Worm (Caenorhabditis elegans) whole organism, L1 larva: ENCODE results near the gene C23G10.5.
A peak's percentile ranks its signal among the peaks of the same experiment; 100 is the strongest.

ENCODE experiments used
- F16B12.6 ChIP-seq: fragments of 150-350 bp; optimal IDR thresholded peaks from 2 replicates; lab custom pipeline; 2014; ENCODE audit warnings: missing biosample characterization, missing genetic modification characterization
- aha-1 ChIP-seq: fragments of 150-350 bp; optimal IDR thresholded peaks from 2 replicates; lab custom pipeline; 2014; ENCODE audit warnings: missing biosample characterization, missing genetic modification characterization
- aly-2 ChIP-seq: fragments of 150-350 bp; optimal IDR thresholded peaks from 2 replicates; lab custom pipeline; 2014; ENCODE audit warnings: missing biosample characterization, missing genetic modification characterization
- ama-1 ChIP-seq: fragments of 150-350 bp; optimal IDR thresholded peaks from 2 replicates; lab custom pipeline; 2014
- blmp-1 ChIP-seq: fragments of 150-350 bp; optimal IDR thresholded peaks from 2 replicates; lab custom pipeline; 2014; ENCODE audit warnings: missing biosample characterization, missing genetic modification characterization
- ceh-63 ChIP-seq: fragments of 200-800 bp; sonication (Bioruptor generic); optimal IDR thresholded peaks from 2 replicates; lab custom pipeline; 2018; ENCODE audit warnings: mild to moderate bottlenecking, missing genetic modification characterization, missing compliant biosample characterization
- ceh-88 ChIP-seq: fragments of 200-800 bp; sonication (Bioruptor generic); IDR thresholded peaks from 2 replicates; pipeline ENCODE4 v1.3.6; 2022; ENCODE audit warnings: missing genetic modification characterization, missing compliant biosample characterization
- ces-1 ChIP-seq: fragments of 150-350 bp; optimal IDR thresholded peaks from 2 replicates; lab custom pipeline; 2014; ENCODE audit warnings: missing biosample characterization, missing genetic modification reagents, missing genetic modification characterization
- efl-1 ChIP-seq, 4 experiments: fragments of 150-350 bp; optimal IDR thresholded peaks in 3 of 4; peaks in 1 of 4; 1 replicate in 1 of 4; 2 replicates in 3 of 4; lab custom pipeline; 2014; ENCODE audit warnings: missing biosample characterization in 2 of 4, missing genetic modification characterization in 2 of 4, missing genetic modification reagents in 2 of 4
- efl-3 ChIP-seq: fragments of 200-800 bp; sonication (Bioruptor generic); optimal IDR thresholded peaks from 2 replicates; lab custom pipeline; 2018; ENCODE audit warnings: mild to moderate bottlenecking, missing genetic modification characterization, missing compliant biosample characterization
- egl-13 ChIP-seq: sonication (generic microtip); optimal IDR thresholded peaks from 2 replicates; lab custom pipeline; 2016; ENCODE audit warnings: missing genotype, missing genetic modification reagents, missing genetic modification characterization, missing compliant biosample characterization
- egl-27 ChIP-seq, 2 experiments: fragments of 150-350 bp in 1 of 2; sonication (generic microtip); optimal IDR thresholded peaks; 3 replicates each; lab custom pipeline; 2017 to 2018; ENCODE audit warnings: missing biosample characterization in 2 of 2, missing genetic modification characterization in 2 of 2, missing genetic modification reagents in 2 of 2
- elt-2 ChIP-seq: sonication (generic microtip); optimal IDR thresholded peaks from 2 replicates; lab custom pipeline; 2016; ENCODE audit warnings: missing genetic modification characterization, mild to moderate bottlenecking, inconsistent platforms, missing compliant biosample characterization, missing genetic modification reagents
- ets-5 ChIP-seq: fragments of 200-800 bp; sonication (Bioruptor generic); IDR thresholded peaks from 2 replicates; pipeline ENCODE4 v1.3.6; 2022; ENCODE audit warnings: missing genetic modification characterization, missing compliant biosample characterization
- fkh-10 ChIP-seq: sonication (generic microtip); optimal IDR thresholded peaks from 2 replicates; lab custom pipeline; 2017; ENCODE audit warnings: missing biosample characterization, missing genetic modification reagents, missing genetic modification characterization
- fkh-4 ChIP-seq: sonication (generic microtip); optimal IDR thresholded peaks from 2 replicates; lab custom pipeline; 2016; ENCODE audit warnings: missing compliant biosample characterization, missing genetic modification characterization, borderline replicate concordance
- fkh-8 ChIP-seq: sonication (generic microtip); optimal IDR thresholded peaks from 2 replicates; lab custom pipeline; 2016; ENCODE audit warnings: mild to moderate bottlenecking, missing genetic modification characterization, missing compliant biosample characterization
- fos-1 ChIP-seq: fragments of 150-350 bp; optimal IDR thresholded peaks from 2 replicates; lab custom pipeline; 2014; ENCODE audit warnings: missing biosample characterization, missing genetic modification characterization
- grh-1 ChIP-seq: fragments of 200-800 bp; sonication (Bioruptor generic); IDR thresholded peaks from 2 replicates; pipeline ENCODE4 v1.3.6; 2022; ENCODE audit warnings: missing genetic modification reagents, missing genetic modification characterization, missing compliant biosample characterization
- hlh-17 ChIP-seq: fragments of 200-800 bp; sonication (Bioruptor generic); optimal IDR thresholded peaks from 2 replicates; lab custom pipeline; 2018; ENCODE audit warnings: missing genetic modification characterization, mild to moderate bottlenecking, missing compliant biosample characterization, moderate library complexity, borderline replicate concordance
- hlh-4 ChIP-seq: sonication (generic microtip); optimal IDR thresholded peaks from 2 replicates; lab custom pipeline; 2016; ENCODE audit warnings: mild to moderate bottlenecking, missing genetic modification characterization, missing compliant biosample characterization
- hpl-2 ChIP-seq: fragments of 150-350 bp; optimal IDR thresholded peaks from 2 replicates; lab custom pipeline; 2014; ENCODE audit warnings: missing biosample characterization, missing genetic modification reagents, missing genetic modification characterization
- irx-1 ChIP-seq: sonication (generic microtip); optimal IDR thresholded peaks from 2 replicates; lab custom pipeline; 2016; ENCODE audit warnings: missing genetic modification characterization, missing compliant biosample characterization
- isw-1 ChIP-seq: fragments of 200-800 bp; sonication (Bioruptor generic); IDR thresholded peaks from 2 replicates; pipeline ENCODE4 v1.3.6; 2022; ENCODE audit warnings: missing genetic modification characterization, missing compliant biosample characterization
- lin-13 ChIP-seq: fragments of 150-350 bp; optimal IDR thresholded peaks from 2 replicates; lab custom pipeline; 2014; ENCODE audit warnings: missing biosample characterization, missing genetic modification reagents, missing genetic modification characterization
- lin-14 ChIP-seq: fragments of 200-800 bp; sonication (Bioruptor generic); optimal IDR thresholded peaks from 2 replicates; lab custom pipeline; 2018; ENCODE audit warnings: mild to moderate bottlenecking, missing genetic modification characterization, moderate library complexity, missing compliant biosample characterization
- lin-35 ChIP-seq, 2 experiments: fragments of 150-350 bp; optimal IDR thresholded peaks; 2 replicates each; lab custom pipeline; 2014; ENCODE audit warnings: missing biosample characterization in 2 of 2, missing genetic modification characterization in 2 of 2, missing genetic modification reagents in 2 of 2
- lin-39 ChIP-seq: fragments of 150-350 bp; optimal IDR thresholded peaks from 2 replicates; lab custom pipeline; 2014; ENCODE audit warnings: missing biosample characterization, missing genetic modification reagents, missing genetic modification characterization
- mab-9 ChIP-seq: fragments of 200-800 bp; sonication (Bioruptor generic); IDR thresholded peaks from 2 replicates; pipeline ENCODE4 v1.3.6; 2022; ENCODE audit warnings: missing genetic modification reagents, missing genetic modification characterization, missing compliant biosample characterization
- mdl-1 ChIP-seq, 2 experiments: fragments of 150-350 bp; optimal IDR thresholded peaks; 2 replicates each; lab custom pipeline; 2014 to 2017; ENCODE audit warnings: missing biosample characterization in 2 of 2, missing genetic modification characterization in 2 of 2, inconsistent platforms in 1 of 2
- mef-2 ChIP-seq: fragments of 150-350 bp; optimal IDR thresholded peaks from 2 replicates; lab custom pipeline; 2014; ENCODE audit warnings: missing biosample characterization, missing genetic modification characterization
- nhr-20 ChIP-seq: sonication (generic microtip); optimal IDR thresholded peaks from 2 replicates; lab custom pipeline; 2016; ENCODE audit warnings: mild to moderate bottlenecking, missing genetic modification characterization, missing compliant biosample characterization
- nhr-28 ChIP-seq: fragments of 150-350 bp; optimal IDR thresholded peaks from 2 replicates; lab custom pipeline; 2014; ENCODE audit warnings: missing biosample characterization, missing genetic modification characterization
- nhr-47 ChIP-seq: sonication (generic microtip); optimal IDR thresholded peaks from 2 replicates; lab custom pipeline; 2016; ENCODE audit warnings: mild to moderate bottlenecking, missing genetic modification characterization, moderate library complexity, missing compliant biosample characterization
- nhr-71 ChIP-seq: sonication (generic microtip); optimal IDR thresholded peaks from 2 replicates; lab custom pipeline; 2016; ENCODE audit warnings: mild to moderate bottlenecking, missing genetic modification characterization, moderate library complexity, missing compliant biosample characterization
- nhr-77 ChIP-seq: fragments of 150-350 bp; optimal IDR thresholded peaks from 2 replicates; lab custom pipeline; 2014; ENCODE audit warnings: missing biosample characterization, missing genetic modification characterization
- nhr-84 ChIP-seq: sonication (generic microtip); optimal IDR thresholded peaks from 2 replicates; lab custom pipeline; 2017; ENCODE audit warnings: missing biosample characterization, missing genetic modification characterization
- pax-3 ChIP-seq: fragments of 200-800 bp; sonication (Bioruptor generic); optimal IDR thresholded peaks from 2 replicates; lab custom pipeline; 2018; ENCODE audit warnings: mild to moderate bottlenecking, missing genetic modification characterization, moderate library complexity, missing compliant biosample characterization
- pqm-1 ChIP-seq: sonication (generic microtip); optimal IDR thresholded peaks from 3 replicates; lab custom pipeline; 2017; ENCODE audit warnings: missing biosample characterization, missing genetic modification characterization
- rnt-1 ChIP-seq: sonication (generic microtip); optimal IDR thresholded peaks from 2 replicates; lab custom pipeline; 2016; ENCODE audit warnings: mild to moderate bottlenecking, missing genetic modification characterization, moderate library complexity, missing compliant biosample characterization
- skn-1 ChIP-seq: fragments of 150-350 bp; optimal IDR thresholded peaks from 2 replicates; lab custom pipeline; 2014; ENCODE audit warnings: missing biosample characterization, missing genetic modification characterization
- snpc-4 ChIP-seq: fragments of 150-350 bp; optimal IDR thresholded peaks from 2 replicates; lab custom pipeline; 2014; ENCODE audit warnings: missing biosample characterization, missing genetic modification characterization
- sptf-1 ChIP-seq: fragments of 150-350 bp; optimal IDR thresholded peaks from 2 replicates; lab custom pipeline; 2014; ENCODE audit warnings: missing biosample characterization, missing genetic modification characterization
- sup-37 ChIP-seq: fragments of 200-800 bp; sonication (Bioruptor generic); optimal IDR thresholded peaks from 2 replicates; lab custom pipeline; 2018; ENCODE audit warnings: mild to moderate bottlenecking, missing genetic modification characterization, missing compliant biosample characterization
- tlp-1 ChIP-seq: fragments of 150-350 bp; optimal IDR thresholded peaks from 2 replicates; lab custom pipeline; 2014; ENCODE audit warnings: missing biosample characterization, missing genetic modification characterization
- unc-30 ChIP-seq: sonication (generic microtip); optimal IDR thresholded peaks from 2 replicates; lab custom pipeline; 2017; ENCODE audit warnings: missing biosample characterization, missing genetic modification characterization
- unc-62 ChIP-seq: fragments of 150-350 bp; optimal IDR thresholded peaks from 2 replicates; lab custom pipeline; 2014; ENCODE audit warnings: missing biosample characterization, missing genetic modification reagents, missing genetic modification characterization
- unc-98 ChIP-seq: fragments of 200-800 bp; sonication (Bioruptor generic); IDR thresholded peaks from 2 replicates; pipeline ENCODE4 v1.3.6; 2022; ENCODE audit warnings: missing genetic modification characterization, missing compliant biosample characterization
- xbp-1 ChIP-seq: sonication (generic microtip); optimal IDR thresholded peaks from 2 replicates; lab custom pipeline; 2016; ENCODE audit warnings: missing genetic modification characterization, missing compliant biosample characterization
- zag-1 ChIP-seq: fragments of 150-350 bp; optimal IDR thresholded peaks from 2 replicates; lab custom pipeline; 2014; ENCODE audit warnings: missing biosample characterization, missing genetic modification characterization
- zip-4 ChIP-seq: fragments of 200-800 bp; sonication (Bioruptor generic); optimal IDR thresholded peaks from 2 replicates; lab custom pipeline; 2018; ENCODE audit warnings: mild to moderate bottlenecking, missing genetic modification characterization, moderate library complexity, missing compliant biosample characterization

Gene C23G10.5

ce11 chrIII:6230870-6231269 is 40.0 kb downstream of the C23G10.5 start, which contains the start of gene esyt-2:
Gene esyt-2 (minus strand): TSS chrIII:6230970.
- peak; percentile 5 for TF ChIP-seq lin-14 (GFP tag; lab: Kevin White, UChicago)
- TF ChIP-seq rnt-1 (tag; lab: Kevin White, UChicago): peak; percentile 6
- TF ChIP-seq grh-1 (GFP tag; lab: Robert Waterston, UW): no peak
- TF ChIP-seq nhr-71 (tag; lab: Kevin White, UChicago): peak; percentile 54
- TF ChIP-seq, all 84 proteins: peak for 3

DNA sequence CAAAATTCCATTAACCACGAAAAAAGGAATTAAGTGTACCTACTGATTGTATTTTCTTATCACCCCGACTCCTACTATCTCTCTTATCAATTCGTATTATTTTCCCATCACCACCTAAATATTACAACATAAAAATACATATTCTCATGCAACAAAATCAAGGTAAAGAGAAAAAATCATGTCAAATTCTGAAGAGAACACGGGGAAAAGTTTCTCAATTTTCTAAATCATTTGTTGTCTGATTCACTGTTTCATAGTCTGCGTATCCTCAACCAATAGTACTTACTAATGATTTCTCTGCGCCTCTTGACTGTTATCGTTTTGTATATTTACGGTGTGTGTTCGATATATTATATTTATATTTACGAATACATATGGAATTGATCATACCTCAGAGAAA is 41.0 kb downstream of the C23G10.5 start:
- TF ChIP-seq zag-1 (tag; lab: Kevin White, UChicago) (no peak), nhr-47 (tag; lab: Kevin White, UChicago) (no peak), nhr-28 (tag; lab: Kevin White, UChicago) (no peak), irx-1 (tag; lab: Kevin White, UChicago) (no peak), nhr-77 (tag; lab: Kevin White, UChicago) (no peak), ces-1 (no peak), lin-35 (GFP tag; optimal IDR thresholded peaks at IDR 0.05; lab: Kevin White, UChicago) (peak in 1 of 2 experiments; percentile 47), unc-62 (GFP tag; lab: Kevin White, UChicago) (no peak), lin-39 (tag; lab: Kevin White, UChicago) (no peak), efl-3 (no peak), egl-13 (tag; lab: Kevin White, UChicago) (no peak), ama-1 (lab: Kevin White, UChicago) (no peak), pqm-1 (tag; lab: Kevin White, UChicago) (no peak), aha-1 (tag; lab: Kevin White, UChicago) (no peak), nhr-20 (tag; lab: Kevin White, UChicago) (peak; percentile 20), ets-5 (GFP tag; lab: Robert Waterston, UW) (no peak), nhr-84 (tag; lab: Kevin White, UChicago) (no peak), efl-1 (optimal IDR thresholded peaks at IDR 0.05; lab: Kevin White, UChicago) (peak in 1 of 2 experiments; percentile 4), efl-1 (GFP tag; optimal IDR thresholded peaks at IDR 0.05 in 1 of 2; lab: Kevin White, UChicago) (peak in 1 of 2 experiments; percentile 83), ceh-63 (GFP tag; lab: Kevin White, UChicago) (no peak), unc-98 (GFP tag; lab: Robert Waterston, UW) (no peak), elt-2 (tag; lab: Kevin White, UChicago) (peak; percentile 69), aly-2 (tag; lab: Kevin White, UChicago) (no peak), pax-3 (tag; lab: Kevin White, UChicago) (no peak), lin-13 (GFP tag; lab: Kevin White, UChicago) (no peak), mab-9 (GFP tag; lab: Robert Waterston, UW) (no peak), sptf-1 (no peak), tlp-1 (peak; percentile 5), grh-1 (GFP tag; lab: Robert Waterston, UW) (no peak), mdl-1 (tag; optimal IDR thresholded peaks at IDR 0.05; lab: Kevin White, UChicago) (no peak), fos-1 (tag; lab: Kevin White, UChicago) (no peak), xbp-1 (tag; lab: Kevin White, UChicago) (no peak), hlh-17 (GFP tag; lab: Kevin White, UChicago) (no peak), fkh-8 (tag; lab: Kevin White, UChicago) (no peak), ceh-88 (GFP tag; lab: Robert Waterston, UW) (no peak), sup-37 (GFP tag; lab: Kevin White, UChicago) (no peak), fkh-10 (GFP tag; lab: Kevin White, UChicago) (no peak), hpl-2 (no peak), skn-1 (tag; lab: Kevin White, UChicago) (no peak), hlh-4 (no peak), nhr-71 (tag; lab: Kevin White, UChicago) (no peak), mef-2 (tag; lab: Kevin White, UChicago) (no peak), isw-1 (GFP tag; lab: Robert Waterston, UW) (no peak), egl-27 (tag; optimal IDR thresholded peaks at IDR 0.05; lab: Kevin White, UChicago) (no peak), snpc-4 (tag; lab: Kevin White, UChicago) (no peak), fkh-4 (tag; lab: Kevin White, UChicago) (no peak), blmp-1 (tag; lab: Kevin White, UChicago) (peak; percentile 39), zip-4 (GFP tag; lab: Kevin White, UChicago) (no peak), rnt-1 (tag; lab: Kevin White, UChicago) (no peak), F16B12.6 (tag; lab: Kevin White, UChicago) (no peak), unc-30 (tag; lab: Kevin White, UChicago) (no peak)
